Fruit fly (Drosophila melanogaster): Measurements from ENCODE around the gene sphinx2.

dm6 chr3L:7471259-7471658 lies 30.7 kb upstream of the sphinx2 start, which contains the start of gene CG8541:
- TF ChIP-seq CG8944 (GFP tag; optimal IDR thresholded peaks at IDR 0.05): no peak
- no peak for TF ChIP-seq CkIIα-i1 (GFP tag; IDR thresholded peaks at IDR 0.05)
- no peak for TF ChIP-seq CG14441 (GFP tag; IDR thresholded peaks at IDR 0.05)
- no peak for TF ChIP-seq Asciz (GFP tag; optimal IDR thresholded peaks at IDR 0.05)
- TF ChIP-seq CG4282 (GFP tag; optimal IDR thresholded peaks at IDR 0.05): no peak
- no peak for TF ChIP-seq CG1602 (GFP tag; optimal IDR thresholded peaks at IDR 0.05)
- TF ChIP-seq CG31224 (GFP tag; IDR thresholded peaks at IDR 0.05): no peak
- TF ChIP-seq ab (GFP tag; optimal IDR thresholded peaks at IDR 0.05): no peak
